Worm (Caenorhabditis elegans): ENCODE results near the gene F54C8.7.

DNA sequence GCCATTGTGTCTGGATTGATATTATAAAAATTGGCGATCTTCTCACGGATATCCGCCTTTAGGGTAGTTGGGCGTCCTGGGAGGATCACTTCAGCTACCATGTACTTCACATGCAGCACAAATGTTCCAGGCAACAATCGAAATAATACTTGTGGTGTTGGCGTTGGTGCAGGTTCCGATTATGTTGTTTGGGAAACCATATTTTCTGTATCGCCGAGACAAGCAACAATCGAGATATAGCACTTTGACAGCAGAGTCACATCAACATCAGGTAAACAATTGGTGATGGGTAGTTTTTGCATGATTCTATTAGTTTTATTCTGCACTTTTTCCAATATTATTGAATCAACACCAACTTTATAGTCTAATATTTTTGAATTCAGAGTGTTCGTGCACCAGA, 40.5 kb downstream of the F54C8.7 start, which contains the start of gene T26G10.3:
- no peak for TF ChIP-seq him-1 (tag; optimal IDR thresholded peaks at IDR 0.05)
- no peak for TF ChIP-seq W03F9.2 (tag; optimal IDR thresholded peaks at IDR 0.05)
- no peak for TF ChIP-seq dao-5 (tag; optimal IDR thresholded peaks at IDR 0.05)
